Worm (Caenorhabditis elegans) whole organism, L3 larva: ENCODE measurements around the gene pdcd-2.

Experiments
- ZK546.5 ChIP-seq: sonication (generic microtip); optimal IDR thresholded peaks from 2 replicates; lab custom pipeline; 2017; ENCODE audit warnings: missing biosample characterization, missing genetic modification characterization
- aly-2 ChIP-seq: fragments of 150-350 bp; optimal IDR thresholded peaks from 2 replicates; lab custom pipeline; 2014; ENCODE audit warnings: missing biosample characterization, missing genetic modification characterization
- ceh-16 ChIP-seq: sonication (generic microtip); optimal IDR thresholded peaks from 2 replicates; lab custom pipeline; 2017; ENCODE audit warnings: missing biosample characterization, missing genetic modification characterization
- daf-12 ChIP-seq: fragments of 150-350 bp; optimal IDR thresholded peaks from 2 replicates; lab custom pipeline; 2014; ENCODE audit warnings: missing biosample characterization, missing genetic modification reagents, missing genetic modification characterization
- egl-5 ChIP-seq: fragments of 150-350 bp; optimal IDR thresholded peaks from 2 replicates; lab custom pipeline; 2017; ENCODE audit warnings: missing biosample characterization, missing genetic modification reagents, missing genetic modification characterization, inconsistent platforms
- elt-2 ChIP-seq: sonication (generic microtip); optimal IDR thresholded peaks from 2 replicates; lab custom pipeline; 2016; ENCODE audit warnings: missing genetic modification reagents, mild to moderate bottlenecking, missing genetic modification characterization, missing compliant biosample characterization
- elt-3 ChIP-seq, 3 experiments: fragments of 150-350 bp in 1 of 3; sonication (generic microtip) in 2 of 3; optimal IDR thresholded peaks; 2 replicates in 2 of 3; 4 replicates in 1 of 3; lab custom pipeline; 2014 to 2017; ENCODE audit warnings: missing biosample characterization in 3 of 3, missing genetic modification characterization in 3 of 3
- fkh-2 ChIP-seq: fragments of 150-350 bp; optimal IDR thresholded peaks from 2 replicates; lab custom pipeline; 2014; ENCODE audit warnings: missing biosample characterization, missing genetic modification reagents, missing genetic modification characterization
- fos-1 ChIP-seq: fragments of 150-350 bp; optimal IDR thresholded peaks from 2 replicates; lab custom pipeline; 2014; ENCODE audit warnings: missing biosample characterization, missing genetic modification characterization
- hmg-11 ChIP-seq: sonication (generic microtip); optimal IDR thresholded peaks from 2 replicates; lab custom pipeline; 2016; ENCODE audit warnings: missing genetic modification characterization, missing compliant biosample characterization
- jun-1 ChIP-seq: fragments of 150-350 bp; optimal IDR thresholded peaks from 2 replicates; lab custom pipeline; 2014; ENCODE audit warnings: missing biosample characterization, missing genetic modification reagents, missing genetic modification characterization
- lin-15B ChIP-seq: fragments of 150-350 bp; optimal IDR thresholded peaks from 2 replicates; lab custom pipeline; 2014; ENCODE audit warnings: missing biosample characterization, missing genetic modification characterization
- lin-39 ChIP-seq: fragments of 150-350 bp; optimal IDR thresholded peaks from 2 replicates; lab custom pipeline; 2018; ENCODE audit warnings: missing biosample characterization, missing genetic modification reagents, missing genetic modification characterization
- lsy-12 ChIP-seq: sonication (generic microtip); optimal IDR thresholded peaks from 2 replicates; lab custom pipeline; 2016; ENCODE audit warnings: mild to moderate bottlenecking, missing genetic modification characterization, missing compliant biosample characterization
- mml-1 ChIP-seq: fragments of 150-350 bp; sonication (generic microtip); optimal IDR thresholded peaks from 3 replicates; lab custom pipeline; 2014; ENCODE audit warnings: missing biosample characterization, missing genetic modification characterization
- nfya-1 ChIP-seq: sonication (generic microtip); optimal IDR thresholded peaks from 2 replicates; lab custom pipeline; 2017; ENCODE audit warnings: missing genetic modification characterization, mild to moderate bottlenecking, missing compliant biosample characterization, antibody characterized with exemption, moderate library complexity; ENCODE audit not compliant: insufficient read depth
- nhr-11 ChIP-seq: fragments of 150-350 bp; optimal IDR thresholded peaks from 2 replicates; lab custom pipeline; 2014; ENCODE audit warnings: missing biosample characterization, missing genetic modification characterization
- nhr-12 ChIP-seq: fragments of 150-350 bp; optimal IDR thresholded peaks from 2 replicates; lab custom pipeline; 2014; ENCODE audit warnings: missing biosample characterization, missing genetic modification characterization
- nhr-23 ChIP-seq: fragments of 150-350 bp; optimal IDR thresholded peaks from 2 replicates; lab custom pipeline; 2014; ENCODE audit warnings: missing biosample characterization, missing genetic modification reagents, missing genetic modification characterization
- nhr-237 ChIP-seq: fragments of 150-350 bp; optimal IDR thresholded peaks from 2 replicates; lab custom pipeline; 2014; ENCODE audit warnings: missing biosample characterization, missing genetic modification characterization
- nhr-25 ChIP-seq: sonication (generic microtip); optimal IDR thresholded peaks from 2 replicates; lab custom pipeline; 2017; ENCODE audit warnings: missing biosample characterization, missing genetic modification characterization
- nhr-43 ChIP-seq: sonication (generic microtip); optimal IDR thresholded peaks from 2 replicates; lab custom pipeline; 2016; ENCODE audit warnings: mild to moderate bottlenecking, missing genetic modification characterization, missing compliant biosample characterization; ENCODE audit not compliant: poor library complexity, severe bottlenecking
- nhr-76 ChIP-seq: fragments of 150-350 bp; sonication (generic microtip); optimal IDR thresholded peaks from 5 replicates; lab custom pipeline; 2014; ENCODE audit warnings: missing biosample characterization, missing genetic modification characterization
- nhr-77 ChIP-seq: fragments of 150-350 bp; optimal IDR thresholded peaks from 2 replicates; lab custom pipeline; 2014; ENCODE audit warnings: missing biosample characterization, missing genetic modification characterization
- pha-4 ChIP-seq: fragments of 150-350 bp; optimal IDR thresholded peaks from 2 replicates; lab custom pipeline; 2014; ENCODE audit warnings: missing biosample characterization, missing genetic modification reagents, missing genetic modification characterization
- sea-2 ChIP-seq: fragments of 150-350 bp; sonication (generic microtip); optimal IDR thresholded peaks from 4 replicates; lab custom pipeline; 2014; ENCODE audit warnings: missing biosample characterization, missing genetic modification reagents, missing genetic modification characterization
- skn-1 ChIP-seq: fragments of 150-350 bp; optimal IDR thresholded peaks from 2 replicates; lab custom pipeline; 2014; ENCODE audit warnings: missing biosample characterization, missing genetic modification characterization
- snpc-4 ChIP-seq: fragments of 150-350 bp; optimal IDR thresholded peaks from 2 replicates; lab custom pipeline; 2014; ENCODE audit warnings: missing biosample characterization, missing genetic modification characterization
- tbx-2 ChIP-seq: sonication (generic microtip); optimal IDR thresholded peaks from 2 replicates; lab custom pipeline; 2016; ENCODE audit warnings: mild to moderate bottlenecking, missing genetic modification characterization, missing compliant biosample characterization
- unc-39 ChIP-seq: sonication (generic microtip); optimal IDR thresholded peaks from 4 replicates; lab custom pipeline; 2017; ENCODE audit warnings: missing biosample characterization, missing genetic modification characterization
- zag-1 ChIP-seq: fragments of 150-350 bp; optimal IDR thresholded peaks from 2 replicates; lab custom pipeline; 2014; ENCODE audit warnings: missing biosample characterization, missing genetic modification characterization
- ztf-11 ChIP-seq: fragments of 150-350 bp; optimal IDR thresholded peaks from 2 replicates; lab custom pipeline; 2014; ENCODE audit warnings: missing biosample characterization, missing genetic modification characterization
- ztf-4 ChIP-seq: fragments of 150-350 bp; optimal IDR thresholded peaks from 2 replicates; lab custom pipeline; 2014; ENCODE audit warnings: missing biosample characterization, missing genetic modification characterization

The pdcd-2 gene

ce11 chrIII:4382118-4382517 is 35.7 kb downstream of the pdcd-2 start:
- TF ChIP-seq nfya-1 = peak; percentile 71
- no peak for TF ChIP-seq nhr-11
- TF ChIP-seq, all 47 proteins: peak for 1

- no peak for TF ChIP-seq mml-1 (tag; lab: Kevin White, UChicago)
Measured at ce11 chrIII:4381343-4381742, 36.5 kb downstream of the pdcd-2 start, which contains the start of gene pals-27. pals-27 (plus strand) TSS chrIII:4381643.

- TF ChIP-seq egl-5 = peak; percentile 31
- TF ChIP-seq skn-1 (tag; lab: Kevin White, UChicago) = no peak
- TF ChIP-seq nfya-1 = peak; percentile 49
- TF ChIP-seq snpc-4 (tag; lab: Kevin White, UChicago) = peak; percentile 27
- no peak for TF ChIP-seq zag-1 (tag; lab: Kevin White, UChicago)
- no peak for TF ChIP-seq jun-1
- no peak for TF ChIP-seq fos-1 (tag; lab: Kevin White, UChicago)
- TF ChIP-seq nhr-237 (tag; lab: Kevin White, UChicago) = no peak
- TF ChIP-seq lin-39 (tag; lab: Kevin White, UChicago) = no peak
- TF ChIP-seq lin-15B (tag; lab: Kevin White, UChicago) = peak; percentile 37
- no peak for TF ChIP-seq sea-2 (GFP tag; lab: Kevin White, UChicago)
Measured at ce11 chrIII:4380835-4381234, 37.0 kb downstream of the pdcd-2 start.

- TF ChIP-seq ztf-11 = no peak
Measured at ce11 chrIII:4379717-4380116, 38.1 kb downstream of the pdcd-2 start, which contains the start of gene B0284.3. B0284.3 (minus strand) TSS chrIII:4379817.

- peak; percentile 9 for TF ChIP-seq jun-1
- peak; percentile 49 for TF ChIP-seq nhr-77 (tag; lab: Kevin White, UChicago)
- peak; percentile 40 for TF ChIP-seq elt-2 (tag; lab: Kevin White, UChicago)
- TF ChIP-seq nhr-23 (tag; lab: Kevin White, UChicago) = peak; percentile 54
- TF ChIP-seq lsy-12 (tag; lab: Kevin White, UChicago) = peak; percentile 44
- TF ChIP-seq nhr-25 (tag; lab: Kevin White, UChicago) = peak; percentile 67
- TF ChIP-seq hmg-11 = peak; percentile 68
- TF ChIP-seq ztf-4 = peak; percentile 63
- peak; percentile 34 for TF ChIP-seq nfya-1
- peak; percentile 29 for TF ChIP-seq tbx-2 (tag; lab: Kevin White, UChicago)
- TF ChIP-seq nhr-43 (tag; lab: Kevin White, UChicago) = peak; percentile 54
- TF ChIP-seq pha-4 (tag; lab: Kevin White, UChicago) = peak; percentile 29
- peak in 1 of 3 experiments; percentile 16 for TF ChIP-seq elt-3 (tag; optimal IDR thresholded peaks at IDR 0.05; lab: Kevin White, UChicago)
Measured at ce11 chrIII:4378600-4379293, 39.1 kb downstream of the pdcd-2 start.

- TF ChIP-seq daf-12 (no peak), mml-1 (tag; lab: Kevin White, UChicago) (no peak), ZK546.5 (tag; lab: Kevin White, UChicago) (no peak), ceh-16 (tag; lab: Kevin White, UChicago) (no peak), fkh-2 (tag; lab: Kevin White, UChicago) (no peak), pha-4 (tag; lab: Kevin White, UChicago) (no peak), tbx-2 (tag; lab: Kevin White, UChicago) (no peak), aly-2 (no peak), lin-15B (tag; lab: Kevin White, UChicago) (no peak), unc-39 (tag; lab: Kevin White, UChicago) (no peak), nhr-76 (tag; lab: Kevin White, UChicago) (no peak), nhr-12 (no peak)
Measured at ce11 chrIII:4374854-4375253, 43.0 kb downstream of the pdcd-2 start, which contains the start of gene pals-26. pals-26 (plus strand) TSS chrIII:4375154.
